Worm (Caenorhabditis elegans): ENCODE results near the gene F09C12.8.

DNA sequence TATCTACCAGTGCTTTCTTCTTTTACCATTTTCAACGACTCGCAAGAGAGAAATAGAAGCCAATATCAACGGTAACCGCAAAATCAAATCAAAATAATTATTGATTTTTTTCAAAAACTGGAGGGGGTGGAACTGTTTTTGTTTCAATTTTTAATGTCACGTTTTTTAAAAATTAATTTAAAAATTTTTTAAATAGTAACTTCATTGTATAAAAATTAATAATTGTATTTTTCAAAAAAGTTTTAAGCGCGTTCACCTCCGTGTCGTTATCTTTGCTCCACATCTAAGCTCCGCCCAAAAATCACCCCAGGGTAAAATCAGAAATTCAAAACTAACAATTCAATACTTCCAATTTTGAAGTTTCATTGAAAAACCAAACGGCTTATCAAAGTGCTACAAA, 48.9 kb downstream of the F09C12.8 start, which contains the start of gene C27D6.11:
- TF ChIP-seq lin-13 (tag; optimal IDR thresholded peaks at IDR 0.05) (no peak), unc-62 (GFP tag; optimal IDR thresholded peaks at IDR 0.05) (no peak), nhr-76 (tag; optimal IDR thresholded peaks at IDR 0.05) (no peak), nhr-237 (tag; optimal IDR thresholded peaks at IDR 0.05) (no peak), unc-39 (tag; optimal IDR thresholded peaks at IDR 0.05) (no peak), ztf-11 (tag; optimal IDR thresholded peaks at IDR 0.05) (no peak), pha-4 (tag; optimal IDR thresholded peaks at IDR 0.05) (no peak)
